Fruit fly (Drosophila melanogaster) whole organism, wandering third instar larva: ENCODE data around the gene mus301.

Experiments used
- Abd-B ChIP-seq: fragments of >200 bp; optimal IDR thresholded peaks from 2 replicates; lab custom pipeline; 2017; ENCODE audit warnings: missing biosample characterization, missing genetic modification characterization
- CG32264 ChIP-seq: fragments of 200-800 bp; sonication (Bioruptor generic); optimal IDR thresholded peaks from 2 replicates; lab custom pipeline; 2016; ENCODE audit warnings: missing biosample characterization, missing genetic modification characterization
- CG9705 ChIP-seq: fragments of 200-800 bp; sonication (Bioruptor generic); optimal IDR thresholded peaks from 2 replicates; lab custom pipeline; 2018; ENCODE audit warnings: missing biosample characterization, mild to moderate bottlenecking, missing genetic modification characterization
- CrebA ChIP-seq: fragments of 200-800 bp; sonication (Bioruptor generic); optimal IDR thresholded peaks from 2 replicates; lab custom pipeline; 2016; ENCODE audit warnings: missing biosample characterization, mild to moderate bottlenecking, missing genetic modification characterization, borderline replicate concordance
- Dif ChIP-seq: fragments of 200-275, 200-300 bp; sonication (Bioruptor generic); optimal IDR thresholded peaks from 2 replicates; lab custom pipeline; 2018; ENCODE audit warnings: missing biosample characterization, missing genetic modification characterization; ENCODE audit not compliant: partially characterized antibody
- GATAd ChIP-seq: sonication (Bioruptor generic); optimal IDR thresholded peaks from 2 replicates; lab custom pipeline; 2016; ENCODE audit warnings: missing biosample characterization, missing genetic modification characterization
- HLH106 ChIP-seq: fragments of 200-800 bp; optimal IDR thresholded peaks from 3 replicates; lab custom pipeline; 2019; ENCODE audit warnings: missing biosample characterization, mild to moderate bottlenecking, missing genetic modification characterization, moderate library complexity
- Hnf4 ChIP-seq: fragments of 200-800 bp; sonication (Bioruptor generic); optimal IDR thresholded peaks from 2 replicates; lab custom pipeline; 2016; ENCODE audit warnings: missing biosample characterization, mild to moderate bottlenecking, missing genetic modification characterization
- Hr78 ChIP-seq: fragments of >200 bp; optimal IDR thresholded peaks from 2 replicates; lab custom pipeline; 2017; ENCODE audit warnings: missing biosample characterization, missing genetic modification characterization
- Hr83 ChIP-seq: fragments of 200-300 bp; sonication (Bioruptor generic); optimal IDR thresholded peaks from 2 replicates; lab custom pipeline; 2016; ENCODE audit warnings: missing biosample characterization, mild to moderate bottlenecking, missing genetic modification characterization, moderate library complexity; ENCODE audit not compliant: poor library complexity, severe bottlenecking
- Jra ChIP-seq: sonication (Bioruptor generic); optimal IDR thresholded peaks from 2 replicates; lab custom pipeline; 2016; ENCODE audit warnings: missing biosample characterization, missing genetic modification characterization
- Mio ChIP-seq: sonication (Bioruptor generic); optimal IDR thresholded peaks from 2 replicates; lab custom pipeline; 2016; ENCODE audit warnings: missing biosample characterization, missing genetic modification characterization
- Myc ChIP-seq: fragments of >200 bp; optimal IDR thresholded peaks from 2 replicates; lab custom pipeline; 2017
- OdsH ChIP-seq: fragments of 200-800 bp; sonication (Bioruptor generic); optimal IDR thresholded peaks from 2 replicates; lab custom pipeline; 2016; ENCODE audit warnings: missing biosample characterization, mild to moderate bottlenecking, missing genetic modification characterization
- Rel ChIP-seq, 2 experiments: fragments of 200-800 bp; sonication (Bioruptor generic) in 1 of 2; optimal IDR thresholded peaks; 2 replicates in 1 of 2; 3 replicates in 1 of 2; lab custom pipeline; 2016 to 2019; ENCODE audit warnings: mild to moderate bottlenecking in 2 of 2, missing biosample characterization in 2 of 2, missing genetic modification characterization in 2 of 2, moderate library complexity in 1 of 2
- Sp1 ChIP-seq: fragments of 200-800 bp; sonication (Bioruptor generic); optimal IDR thresholded peaks from 3 replicates; lab custom pipeline; 2019; ENCODE audit warnings: missing biosample characterization, mild to moderate bottlenecking, missing genetic modification characterization, moderate library complexity
- Vsx2 ChIP-seq: fragments of 200-300, 225-300 bp; sonication (Bioruptor generic); optimal IDR thresholded peaks from 2 replicates; lab custom pipeline; 2018; ENCODE audit warnings: missing biosample characterization, missing genetic modification characterization; ENCODE audit not compliant: partially characterized antibody
- br ChIP-seq: fragments of 200-800 bp; sonication (Bioruptor generic); optimal IDR thresholded peaks from 2 replicates; lab custom pipeline; 2016; ENCODE audit warnings: missing biosample characterization, missing genetic modification characterization
- brk ChIP-seq: fragments of 200-800 bp; sonication (Bioruptor generic); optimal IDR thresholded peaks from 2 replicates; lab custom pipeline; 2016; ENCODE audit warnings: missing biosample characterization, mild to moderate bottlenecking, missing genetic modification characterization
- dsf ChIP-seq: sonication (Bioruptor generic); optimal IDR thresholded peaks from 2 replicates; lab custom pipeline; 2016; ENCODE audit warnings: missing biosample characterization, missing genetic modification characterization, borderline replicate concordance
- ey ChIP-seq: fragments of 200-800 bp; sonication (Bioruptor generic); optimal IDR thresholded peaks from 2 replicates; lab custom pipeline; 2016; ENCODE audit warnings: missing biosample characterization, missing genetic modification characterization
- foxo ChIP-seq, 2 experiments: fragments of 200-800 bp; sonication (Bioruptor generic); optimal IDR thresholded peaks; 2 replicates in 1 of 2; 3 replicates in 1 of 2; lab custom pipeline; 2016 to 2017; ENCODE audit warnings: missing biosample characterization in 2 of 2, missing genetic modification characterization in 2 of 2
- fru ChIP-seq: fragments of 200-800 bp; sonication (Bioruptor generic); optimal IDR thresholded peaks from 3 replicates; lab custom pipeline; 2016; ENCODE audit warnings: missing biosample characterization, mild to moderate bottlenecking, missing genetic modification characterization
- h ChIP-seq: fragments of 200-800 bp; sonication (Bioruptor generic); optimal IDR thresholded peaks from 3 replicates; lab custom pipeline; 2016; ENCODE audit warnings: missing biosample characterization, mild to moderate bottlenecking, missing genetic modification characterization
- lola ChIP-seq: fragments of >200 bp; optimal IDR thresholded peaks from 2 replicates; lab custom pipeline; 2017; ENCODE audit warnings: missing biosample characterization, missing genetic modification characterization
- psq ChIP-seq: fragments of 200-800 bp; sonication (Bioruptor generic); optimal IDR thresholded peaks from 3 replicates; lab custom pipeline; 2017; ENCODE audit warnings: missing biosample characterization, mild to moderate bottlenecking, missing genetic modification characterization, moderate library complexity
- rgr ChIP-seq: fragments of 200-800 bp; sonication (Bioruptor generic); optimal IDR thresholded peaks from 3 replicates; lab custom pipeline; 2016; ENCODE audit warnings: missing biosample characterization, mild to moderate bottlenecking, missing genetic modification characterization
- sage ChIP-seq: fragments of 200-800 bp; sonication (Bioruptor generic); optimal IDR thresholded peaks from 2 replicates; lab custom pipeline; 2016; ENCODE audit warnings: missing biosample characterization, mild to moderate bottlenecking, missing genetic modification characterization
- sv ChIP-seq: fragments of 200-800 bp; sonication (Bioruptor generic); optimal IDR thresholded peaks from 3 replicates; lab custom pipeline; 2016; ENCODE audit warnings: missing biosample characterization, missing genetic modification characterization
- tai ChIP-seq: sonication (Bioruptor generic); optimal IDR thresholded peaks from 2 replicates; lab custom pipeline; 2016; ENCODE audit warnings: missing biosample characterization, missing genetic modification characterization
- usp ChIP-seq: fragments of >200 bp; optimal IDR thresholded peaks from 2 replicates; lab custom pipeline; 2017; ENCODE audit warnings: missing biosample characterization, missing genetic modification characterization
- woc ChIP-seq: sonication (Bioruptor generic); optimal IDR thresholded peaks from 2 replicates; lab custom pipeline; 2016; ENCODE audit warnings: missing biosample characterization, mild to moderate bottlenecking, missing genetic modification characterization

The mus301 gene

dm6 chr3L:8115864-8116528, 21.6 kb upstream of the mus301 start, which contains the start of the genes Arp3 and msk:
TSS of gene Arp3 (minus strand) at chr3L:8115902.
TSS of gene msk (plus strand) at chr3L:8116179.
- no peak for TF ChIP-seq Vsx2
- TF ChIP-seq woc (GFP tag; lab: Kevin White, UChicago): no peak
- TF ChIP-seq OdsH (GFP tag; lab: Kevin White, UChicago): peak; percentile 76
- peak; percentile 50 for TF ChIP-seq GATAd
- TF ChIP-seq Sp1 (GFP tag; lab: Kevin White, UChicago): peak; percentile 72
- TF ChIP-seq Hnf4 (GFP tag; lab: Kevin White, UChicago): peak; percentile 84
- peak; percentile 81 for TF ChIP-seq HLH106 (tag; lab: Kevin White, UChicago)
- TF ChIP-seq psq (GFP tag; lab: Kevin White, UChicago): peak; percentile 82
- TF ChIP-seq br (GFP tag; lab: Kevin White, UChicago): peak; percentile 82
- TF ChIP-seq ey (GFP tag; lab: Kevin White, UChicago): peak; percentile 81
- TF ChIP-seq sv (GFP tag; lab: Kevin White, UChicago): peak; percentile 88
- TF ChIP-seq h (GFP tag; lab: Kevin White, UChicago): peak; percentile 87
- peak; percentile 38 for TF ChIP-seq Myc (lab: Kevin White, UChicago)
- TF ChIP-seq Dif (GFP tag; lab: Kevin White, UChicago): no peak
- TF ChIP-seq rgr (GFP tag; lab: Kevin White, UChicago): peak; percentile 84
- TF ChIP-seq CrebA: no peak
- TF ChIP-seq Hr83 (GFP tag; lab: Kevin White, UChicago): peak; percentile 75
- peak in 1 of 2 experiments; percentile 88 for TF ChIP-seq foxo (GFP tag; optimal IDR thresholded peaks at IDR 0.05; lab: Kevin White, UChicago)
- TF ChIP-seq lola (GFP tag; lab: Kevin White, UChicago): no peak
- TF ChIP-seq sage (GFP tag; lab: Kevin White, UChicago): no peak
- TF ChIP-seq Mio (GFP tag; lab: Kevin White, UChicago): peak; percentile 2
- peak; percentile 79 for TF ChIP-seq CG9705 (GFP tag; lab: Kevin White, UChicago)
- no peak for TF ChIP-seq brk (GFP tag; lab: Kevin White, UChicago)
- TF ChIP-seq tai: no peak
- TF ChIP-seq Rel (GFP tag; optimal IDR thresholded peaks at IDR 0.05; lab: Kevin White, UChicago): no peak
- peak; percentile 64 for TF ChIP-seq Rel (tag; optimal IDR thresholded peaks at IDR 0.05; lab: Kevin White, UChicago)
- no peak for TF ChIP-seq fru
- TF ChIP-seq usp (GFP tag; lab: Kevin White, UChicago): no peak
- no peak for TF ChIP-seq dsf (GFP tag; lab: Kevin White, UChicago)
- peak; percentile 87 for TF ChIP-seq Jra (GFP tag; lab: Kevin White, UChicago)

DNA sequence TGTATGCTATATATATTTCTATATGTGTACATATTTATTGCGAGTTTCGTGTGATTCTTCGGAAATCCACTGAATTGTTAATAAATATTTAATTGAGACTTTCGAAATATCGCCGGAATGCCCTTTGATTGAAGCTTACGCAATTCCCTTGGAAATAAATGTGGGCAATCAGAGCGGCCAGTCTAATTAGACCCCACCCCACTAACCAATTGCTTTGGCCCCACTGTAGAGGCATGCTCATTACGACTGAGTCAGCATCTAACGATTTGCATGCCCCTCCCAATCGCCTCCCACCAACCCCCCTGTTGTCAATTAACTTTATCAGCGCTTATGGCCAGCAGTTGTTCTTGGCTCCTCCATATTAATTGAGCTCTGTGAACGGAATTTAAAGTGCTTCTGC, 20.8 kb upstream of the mus301 start:
- TF ChIP-seq Rel (GFP tag; optimal IDR thresholded peaks at IDR 0.05; lab: Kevin White, UChicago) (no peak), Rel (tag; optimal IDR thresholded peaks at IDR 0.05; lab: Kevin White, UChicago) (no peak), Vsx2 (no peak), Hr78 (GFP tag; lab: Kevin White, UChicago) (no peak), Sp1 (GFP tag; lab: Kevin White, UChicago) (no peak), Abd-B (no peak), Myc (lab: Kevin White, UChicago) (no peak), Mio (GFP tag; lab: Kevin White, UChicago) (no peak), CG32264 (no peak)

DNA sequence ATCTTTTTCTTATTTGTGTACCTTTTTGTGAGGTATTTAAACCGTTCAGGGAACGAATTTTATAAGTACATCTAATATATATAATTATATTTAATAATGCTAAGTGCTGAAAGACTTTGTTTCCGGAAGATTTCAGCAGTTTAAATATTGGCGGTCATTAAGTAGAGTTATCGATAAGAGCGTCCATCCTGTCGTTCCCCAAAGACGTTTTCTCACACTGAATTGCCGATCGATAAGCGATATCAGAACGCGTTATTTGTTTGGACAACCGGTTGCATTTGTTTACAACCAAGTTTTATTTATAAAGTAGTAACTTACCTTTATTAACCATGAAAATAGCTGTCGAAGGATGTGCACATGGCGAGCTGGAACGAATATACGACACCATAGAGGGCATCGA, 16.0 kb upstream of the mus301 start, which contains the start of gene ldbr:
Gene ldbr (plus strand): TSS at position 238 of the 400 bp plus-strand sequence.
- TF ChIP-seq CG32264 (no peak), sage (GFP tag; lab: Kevin White, UChicago) (no peak), Sp1 (GFP tag; lab: Kevin White, UChicago) (peak; percentile 21), Mio (GFP tag; lab: Kevin White, UChicago) (no peak), rgr (GFP tag; lab: Kevin White, UChicago) (peak; percentile 30), foxo (GFP tag; optimal IDR thresholded peaks at IDR 0.05; lab: Kevin White, UChicago) (peak in 1 of 2 experiments; percentile 44), br (GFP tag; lab: Kevin White, UChicago) (peak; percentile 3), ey (GFP tag; lab: Kevin White, UChicago) (no peak), CG9705 (GFP tag; lab: Kevin White, UChicago) (no peak), Abd-B (no peak)
